Worm (Caenorhabditis elegans) whole organism, L3 larva: ENCODE results near the gene rpl-7A.

ENCODE experiments used
- ama-1 ChIP-seq: fragments of 150-350 bp; optimal IDR thresholded peaks from 2 replicates; lab custom pipeline; 2018
- ceh-9 ChIP-seq: sonication (generic microtip); optimal IDR thresholded peaks from 2 replicates; lab custom pipeline; 2018; ENCODE audit warnings: missing biosample characterization, missing genetic modification characterization
- fos-1 ChIP-seq: fragments of 150-350 bp; optimal IDR thresholded peaks from 2 replicates; lab custom pipeline; 2014; ENCODE audit warnings: missing biosample characterization, missing genetic modification characterization
- lin-39 ChIP-seq: fragments of 150-350 bp; optimal IDR thresholded peaks from 2 replicates; lab custom pipeline; 2018; ENCODE audit warnings: missing biosample characterization, missing genetic modification reagents, missing genetic modification characterization
- nfya-1 ChIP-seq: sonication (generic microtip); optimal IDR thresholded peaks from 2 replicates; lab custom pipeline; 2017; ENCODE audit warnings: missing genetic modification characterization, mild to moderate bottlenecking, missing compliant biosample characterization, antibody characterized with exemption, moderate library complexity; ENCODE audit not compliant: insufficient read depth
- nhr-43 ChIP-seq: sonication (generic microtip); optimal IDR thresholded peaks from 2 replicates; lab custom pipeline; 2016; ENCODE audit warnings: mild to moderate bottlenecking, missing genetic modification characterization, missing compliant biosample characterization; ENCODE audit not compliant: poor library complexity, severe bottlenecking
- nhr-76 ChIP-seq: fragments of 150-350 bp; sonication (generic microtip); optimal IDR thresholded peaks from 5 replicates; lab custom pipeline; 2014; ENCODE audit warnings: missing biosample characterization, missing genetic modification characterization
- nhr-77 ChIP-seq: fragments of 150-350 bp; optimal IDR thresholded peaks from 2 replicates; lab custom pipeline; 2014; ENCODE audit warnings: missing biosample characterization, missing genetic modification characterization
- pha-4 ChIP-seq: fragments of 150-350 bp; optimal IDR thresholded peaks from 2 replicates; lab custom pipeline; 2014; ENCODE audit warnings: missing biosample characterization, missing genetic modification reagents, missing genetic modification characterization
- skn-1 ChIP-seq: fragments of 150-350 bp; optimal IDR thresholded peaks from 2 replicates; lab custom pipeline; 2014; ENCODE audit warnings: missing biosample characterization, missing genetic modification characterization
- zag-1 ChIP-seq: fragments of 150-350 bp; optimal IDR thresholded peaks from 2 replicates; lab custom pipeline; 2014; ENCODE audit warnings: missing biosample characterization, missing genetic modification characterization

- no peak for TF ChIP-seq skn-1 (tag; lab: Kevin White, UChicago)
- TF ChIP-seq nhr-43 (tag; lab: Kevin White, UChicago): no peak
- no peak for TF ChIP-seq ama-1 (lab: Kevin White, UChicago)
- TF ChIP-seq nhr-77 (tag; lab: Kevin White, UChicago): no peak
- no peak for TF ChIP-seq lin-39 (tag; lab: Kevin White, UChicago)
- no peak for TF ChIP-seq pha-4 (tag; lab: Kevin White, UChicago)
- no peak for TF ChIP-seq ceh-9 (tag; lab: Kevin White, UChicago)
- TF ChIP-seq nhr-76 (tag; lab: Kevin White, UChicago): no peak
- TF ChIP-seq fos-1: no peak
- TF ChIP-seq nfya-1 (tag; lab: Kevin White, UChicago): no peak
- TF ChIP-seq zag-1 (tag; lab: Kevin White, UChicago): no peak
Observed at ce11 chrIV:4395555-4395954, 5.2 kb upstream of the rpl-7A start.
